Worm (Caenorhabditis elegans) whole organism, L3 larva: Measurements from ENCODE around the gene F15B9.8.

Source experiments
- elt-1 ChIP-seq: fragments of 150-350 bp; optimal IDR thresholded peaks from 2 replicates; lab custom pipeline; 2014; ENCODE audit warnings: missing biosample characterization, missing genetic modification characterization
- fkh-10 ChIP-seq: sonication (generic microtip); optimal IDR thresholded peaks from 2 replicates; lab custom pipeline; 2017; ENCODE audit warnings: missing biosample characterization, missing genetic modification reagents, missing genetic modification characterization
- lsy-12 ChIP-seq: sonication (generic microtip); optimal IDR thresholded peaks from 2 replicates; lab custom pipeline; 2016; ENCODE audit warnings: mild to moderate bottlenecking, missing genetic modification characterization, missing compliant biosample characterization
- nhr-28 ChIP-seq: fragments of 150-350 bp; optimal IDR thresholded peaks from 2 replicates; lab custom pipeline; 2014; ENCODE audit warnings: missing biosample characterization, missing genetic modification characterization
- sea-2 ChIP-seq: fragments of 150-350 bp; sonication (generic microtip); optimal IDR thresholded peaks from 4 replicates; lab custom pipeline; 2014; ENCODE audit warnings: missing biosample characterization, missing genetic modification reagents, missing genetic modification characterization
- unc-62 ChIP-seq: fragments of 150-350 bp; sonication (generic microtip); optimal IDR thresholded peaks from 4 replicates; lab custom pipeline; 2014; ENCODE audit warnings: missing biosample characterization, missing genetic modification reagents, missing genetic modification characterization
- ztf-11 ChIP-seq: fragments of 150-350 bp; optimal IDR thresholded peaks from 2 replicates; lab custom pipeline; 2014; ENCODE audit warnings: missing biosample characterization, missing genetic modification characterization

ce11 chrV:12963192-12963591, 25.2 kb upstream of the F15B9.8 start, which contains the start of gene hrg-9:
- TF ChIP-seq unc-62 (GFP tag; lab: Kevin White, UChicago) (no peak), lsy-12 (tag; lab: Kevin White, UChicago) (no peak), ztf-11 (tag; lab: Kevin White, UChicago) (no peak), elt-1 (no peak), sea-2 (GFP tag; lab: Kevin White, UChicago) (no peak), fkh-10 (no peak), nhr-28 (tag; lab: Kevin White, UChicago) (no peak)
